Worm (Caenorhabditis elegans) whole organism, L2 larva: ENCODE measurements around the gene F23B2.7.
A peak's percentile ranks its signal among the peaks of the same experiment; 100 is the strongest.

Source experiments
- C34F6.9 ChIP-seq: fragments of 150-350 bp; optimal IDR thresholded peaks from 2 replicates; lab custom pipeline; 2014; ENCODE audit warnings: missing biosample characterization, missing genetic modification characterization
- F13H6.1 ChIP-seq: sonication (generic microtip); optimal IDR thresholded peaks from 2 replicates; lab custom pipeline; 2016; ENCODE audit warnings: missing genetic modification characterization, missing compliant biosample characterization
- R02D3.7 ChIP-seq: fragments of 150-350 bp; optimal IDR thresholded peaks from 2 replicates; lab custom pipeline; 2014; ENCODE audit warnings: missing biosample characterization, missing genetic modification characterization
- Y55F3AM.14 ChIP-seq: fragments of 200-800 bp; sonication (Bioruptor generic); optimal IDR thresholded peaks from 2 replicates; lab custom pipeline; 2018; ENCODE audit warnings: mild to moderate bottlenecking, missing genetic modification characterization, missing compliant biosample characterization
- ZK546.5 ChIP-seq: sonication (generic microtip); optimal IDR thresholded peaks from 2 replicates; lab custom pipeline; 2017; ENCODE audit warnings: missing biosample characterization, missing genetic modification characterization
- aly-2 ChIP-seq: fragments of 150-350 bp; optimal IDR thresholded peaks from 2 replicates; lab custom pipeline; 2014; ENCODE audit warnings: missing biosample characterization, missing genetic modification characterization
- ama-1 ChIP-seq: fragments of 150-350 bp; optimal IDR thresholded peaks from 2 replicates; lab custom pipeline; 2018; ENCODE audit warnings: inconsistent platforms
- blmp-1 ChIP-seq: sonication (generic microtip); optimal IDR thresholded peaks from 2 replicates; lab custom pipeline; 2017; ENCODE audit warnings: missing genetic modification characterization, mild to moderate bottlenecking, missing compliant biosample characterization, antibody characterized with exemption, moderate library complexity; ENCODE audit not compliant: insufficient read depth
- ceh-16 ChIP-seq: fragments of 150-350 bp; optimal IDR thresholded peaks from 2 replicates; lab custom pipeline; 2014; ENCODE audit warnings: missing biosample characterization, missing genetic modification characterization
- crh-2 ChIP-seq: sonication (generic microtip); optimal IDR thresholded peaks from 2 replicates; lab custom pipeline; 2017; ENCODE audit warnings: missing biosample characterization, missing genetic modification characterization
- dmd-4 ChIP-seq: sonication (generic microtip); optimal IDR thresholded peaks from 2 replicates; lab custom pipeline; 2017; ENCODE audit warnings: missing biosample characterization, missing genetic modification characterization
- egl-27 ChIP-seq: sonication (generic microtip); optimal IDR thresholded peaks from 3 replicates; lab custom pipeline; 2017; ENCODE audit warnings: missing biosample characterization, missing genetic modification reagents, missing genetic modification characterization
- elt-1 ChIP-seq: fragments of 150-350 bp; optimal IDR thresholded peaks from 2 replicates; lab custom pipeline; 2014; ENCODE audit warnings: missing biosample characterization, missing genetic modification characterization
- elt-3 ChIP-seq: sonication (generic microtip); optimal IDR thresholded peaks from 2 replicates; lab custom pipeline; 2017; ENCODE audit warnings: missing biosample characterization, missing genetic modification characterization
- fos-1 ChIP-seq: fragments of 150-350 bp; optimal IDR thresholded peaks from 2 replicates; lab custom pipeline; 2014; ENCODE audit warnings: missing biosample characterization, missing genetic modification characterization
- gmeb-1 ChIP-seq: fragments of 150-350 bp; optimal IDR thresholded peaks from 2 replicates; lab custom pipeline; 2014; ENCODE audit warnings: missing biosample characterization, missing genetic modification characterization
- lin-11 ChIP-seq: fragments of 150-350 bp; sonication (generic microtip); optimal IDR thresholded peaks from 2 replicates; lab custom pipeline; 2014; ENCODE audit warnings: missing biosample characterization, missing genetic modification characterization, inconsistent platforms, mixed read lengths
- lin-39 ChIP-seq: fragments of 150-350 bp; optimal IDR thresholded peaks from 2 replicates; lab custom pipeline; 2014; ENCODE audit warnings: missing biosample characterization, missing genetic modification reagents, missing genetic modification characterization
- lsy-2 ChIP-seq, 2 experiments: fragments of 150-350 bp in 1 of 2; sonication (generic microtip) in 1 of 2; optimal IDR thresholded peaks; 2 replicates each; lab custom pipeline; 2014 to 2017; ENCODE audit warnings: missing biosample characterization in 2 of 2, missing genetic modification characterization in 2 of 2
- mab-5 ChIP-seq: fragments of 150-350 bp; optimal IDR thresholded peaks from 2 replicates; lab custom pipeline; 2014; ENCODE audit warnings: missing biosample characterization, missing genetic modification characterization
- mdl-1 ChIP-seq, 2 experiments: fragments of 150-350 bp in 1 of 2; sonication (generic microtip) in 1 of 2; optimal IDR thresholded peaks; 2 replicates each; lab custom pipeline; 2017; ENCODE audit warnings: missing biosample characterization in 2 of 2, missing genetic modification characterization in 2 of 2
- nhr-10 ChIP-seq: sonication (generic microtip); optimal IDR thresholded peaks from 2 replicates; lab custom pipeline; 2017; ENCODE audit warnings: missing biosample characterization, missing genetic modification characterization
- nhr-129 ChIP-seq: fragments of 150-350 bp; optimal IDR thresholded peaks from 2 replicates; lab custom pipeline; 2014; ENCODE audit warnings: missing biosample characterization, missing genetic modification characterization
- nhr-21 ChIP-seq: fragments of 150-350 bp; optimal IDR thresholded peaks from 2 replicates; lab custom pipeline; 2014; ENCODE audit warnings: missing biosample characterization, missing genetic modification characterization
- nhr-23 ChIP-seq: fragments of 150-350 bp; optimal IDR thresholded peaks from 2 replicates; lab custom pipeline; 2014; ENCODE audit warnings: missing biosample characterization, missing genetic modification reagents, missing genetic modification characterization
- nhr-25 ChIP-seq: fragments of 150-350 bp; sonication (generic microtip); optimal IDR thresholded peaks from 3 replicates; lab custom pipeline; 2014; ENCODE audit warnings: missing biosample characterization, missing genetic modification characterization
- nhr-6 ChIP-seq: fragments of 150-350 bp; optimal IDR thresholded peaks from 2 replicates; lab custom pipeline; 2014; ENCODE audit warnings: missing biosample characterization, missing genetic modification characterization
- peb-1 ChIP-seq: fragments of 150-350 bp; optimal IDR thresholded peaks from 2 replicates; lab custom pipeline; 2014; ENCODE audit warnings: missing biosample characterization, missing genetic modification characterization
- sem-4 ChIP-seq: fragments of 150-350 bp; optimal IDR thresholded peaks from 2 replicates; lab custom pipeline; 2014; ENCODE audit warnings: missing biosample characterization, missing genetic modification reagents, missing genetic modification characterization
- skn-1 ChIP-seq: sonication (generic microtip); optimal IDR thresholded peaks from 2 replicates; lab custom pipeline; 2017; ENCODE audit warnings: missing biosample characterization, missing genetic modification characterization
- sma-3 ChIP-seq: sonication (generic microtip); optimal IDR thresholded peaks from 2 replicates; lab custom pipeline; 2016; ENCODE audit warnings: missing genetic modification reagents, missing genetic modification characterization, missing compliant biosample characterization
- sma-9 ChIP-seq, 2 experiments: fragments of 150-350 bp in 1 of 2; sonication (generic microtip) in 1 of 2; optimal IDR thresholded peaks; 2 replicates each; lab custom pipeline; 2014 to 2016; ENCODE audit warnings: missing genetic modification characterization in 2 of 2, mild to moderate bottlenecking in 1 of 2, missing biosample characterization in 1 of 2, missing compliant biosample characterization in 1 of 2, missing genetic modification reagents in 1 of 2, moderate library complexity in 1 of 2
- unc-39 ChIP-seq: fragments of 150-350 bp; optimal IDR thresholded peaks from 2 replicates; lab custom pipeline; 2014; ENCODE audit warnings: missing biosample characterization, missing genetic modification characterization
- unc-62 ChIP-seq: fragments of 150-350 bp; optimal IDR thresholded peaks from 2 replicates; lab custom pipeline; 2014; ENCODE audit warnings: missing biosample characterization, missing genetic modification reagents, missing genetic modification characterization
- zag-1 ChIP-seq: fragments of 150-350 bp; optimal IDR thresholded peaks from 2 replicates; lab custom pipeline; 2014; ENCODE audit warnings: missing biosample characterization, missing genetic modification characterization
- ztf-1 ChIP-seq: fragments of 200-800 bp; sonication (Bioruptor generic); conservative IDR thresholded peaks from 2 replicates; pipeline ENCODE4 v1.3.6; 2022; ENCODE audit warnings: missing genetic modification characterization, missing compliant biosample characterization

The F23B2.7 gene

ce11 chrIV:9118348-9118747, 31.9 kb upstream of the F23B2.7 start:
- TF ChIP-seq F13H6.1 (tag; lab: Kevin White, UChicago): peak; percentile 53
- peak; percentile 16 for TF ChIP-seq fos-1 (tag; lab: Kevin White, UChicago)
- no peak for TF ChIP-seq skn-1
- TF ChIP-seq crh-2: peak; percentile 12
- TF ChIP-seq gmeb-1: no peak
- TF ChIP-seq, all 48 proteins: peak for 3

DNA sequence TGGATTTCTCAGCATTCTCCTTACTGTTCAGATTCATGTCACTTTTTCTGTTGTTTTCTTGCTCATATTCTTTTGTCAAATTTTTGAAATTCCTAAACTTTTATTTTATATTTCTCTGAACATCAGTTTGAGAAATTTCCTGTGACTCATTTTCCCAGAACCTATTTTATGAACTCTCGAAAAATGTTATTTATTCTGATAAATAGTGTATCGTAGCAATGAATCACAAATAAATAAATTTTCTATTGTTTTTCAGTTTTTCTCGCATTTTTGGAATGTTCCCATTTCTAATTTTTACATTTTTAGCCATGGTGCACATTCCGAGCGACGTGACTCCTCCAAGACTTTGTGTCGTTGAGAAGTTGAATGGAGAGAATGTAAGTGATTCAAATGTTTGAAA, 31.5 kb upstream of the F23B2.7 start, which contains the start of gene nrfl-1:
TSS of gene nrfl-1 (plus strand) at position 301 of the 400 bp plus-strand sequence.
- TF ChIP-seq egl-27 (tag; lab: Kevin White, UChicago): no peak
- no peak for TF ChIP-seq unc-62 (GFP tag; lab: Kevin White, UChicago)
- no peak for TF ChIP-seq Y55F3AM.14 (GFP tag; lab: Kevin White, UChicago)
- TF ChIP-seq, all 48 proteins: peak for 0

ce11 chrIV:9120220-9120619, 30.1 kb upstream of the F23B2.7 start:
- TF ChIP-seq R02D3.7 (tag; lab: Kevin White, UChicago): no peak
- no peak for TF ChIP-seq lin-11 (tag; lab: Kevin White, UChicago)
- no peak for TF ChIP-seq peb-1 (tag; lab: Kevin White, UChicago)
- TF ChIP-seq crh-2: no peak
- no peak for TF ChIP-seq sma-3 (GFP tag; lab: Kevin White, UChicago)
- no peak for TF ChIP-seq elt-1 (tag; lab: Kevin White, UChicago)
- no peak for TF ChIP-seq lin-39 (tag; lab: Kevin White, UChicago)
- TF ChIP-seq mab-5 (tag; lab: Kevin White, UChicago): no peak
- no peak for TF ChIP-seq mdl-1 (tag; optimal IDR thresholded peaks at IDR 0.05; lab: Kevin White, UChicago)
- TF ChIP-seq ama-1 (lab: Kevin White, UChicago): no peak

DNA sequence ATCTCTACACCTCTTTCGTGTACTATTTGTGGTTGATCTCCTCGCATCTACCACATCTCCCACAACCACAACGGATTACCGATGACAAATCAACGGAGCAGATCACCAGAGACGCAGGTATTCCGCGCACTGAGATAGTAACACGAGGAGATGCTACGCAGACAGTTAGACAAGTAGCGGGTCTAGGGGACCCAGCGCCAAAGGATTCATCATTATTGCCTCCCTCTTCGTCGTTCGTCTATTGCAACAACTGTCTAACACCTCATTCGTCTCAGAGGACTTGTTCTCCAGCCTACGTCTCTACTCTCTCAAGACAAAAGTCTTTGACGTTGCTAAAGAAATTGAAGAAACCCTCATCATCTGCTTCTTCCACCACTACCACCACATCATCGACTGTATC, 28.7 kb upstream of the F23B2.7 start:
- no peak for TF ChIP-seq ztf-1 (GFP tag; lab: Robert Waterston, UW)
- no peak for TF ChIP-seq dmd-4 (tag; lab: Kevin White, UChicago)
- peak; percentile 48 for TF ChIP-seq blmp-1 (tag; lab: Kevin White, UChicago)
- TF ChIP-seq sma-3 (GFP tag; lab: Kevin White, UChicago): peak; percentile 71
- peak; percentile 64 for TF ChIP-seq C34F6.9 (tag; lab: Kevin White, UChicago)
- peak; percentile 77 for TF ChIP-seq nhr-129 (tag; lab: Kevin White, UChicago)
- peak in 1 of 2 experiments; percentile 50 for TF ChIP-seq lsy-2 (tag; optimal IDR thresholded peaks at IDR 0.05; lab: Kevin White, UChicago)
- TF ChIP-seq fos-1 (tag; lab: Kevin White, UChicago): peak; percentile 69
- peak; percentile 49 for TF ChIP-seq nhr-25
- TF ChIP-seq F13H6.1 (tag; lab: Kevin White, UChicago): peak; percentile 58
- no peak for TF ChIP-seq sem-4 (tag; lab: Kevin White, UChicago)
- peak; percentile 67 for TF ChIP-seq nhr-21 (tag; lab: Kevin White, UChicago)
- peak; percentile 56 for TF ChIP-seq sma-9 (GFP tag; optimal IDR thresholded peaks at IDR 0.05; lab: Kevin White, UChicago)
- TF ChIP-seq sma-9 (tag; optimal IDR thresholded peaks at IDR 0.05; lab: Kevin White, UChicago): no peak
- peak; percentile 66 to 79 for TF ChIP-seq mdl-1 (tag; optimal IDR thresholded peaks at IDR 0.05; lab: Kevin White, UChicago)

DNA sequence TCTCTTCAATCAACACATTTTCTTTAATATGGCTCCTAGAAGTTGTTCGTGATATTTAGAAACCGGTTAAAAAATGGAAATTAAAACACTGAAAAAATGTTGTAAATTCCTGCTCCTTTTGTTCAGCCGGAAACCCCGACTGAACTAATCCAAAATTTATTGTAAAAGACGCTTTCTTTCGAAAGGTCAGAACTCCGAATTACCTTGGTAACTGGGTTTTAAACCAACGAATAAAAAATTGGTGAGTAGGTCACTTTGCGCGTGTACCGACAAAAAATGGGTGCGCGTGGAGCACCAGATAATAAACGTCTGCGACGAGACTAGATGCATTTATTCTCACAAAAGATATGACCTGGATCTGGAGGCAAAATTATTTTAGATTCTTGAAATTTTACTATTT, 19.7 kb upstream of the F23B2.7 start:
- TF ChIP-seq elt-3 (tag; lab: Kevin White, UChicago): no peak

- TF ChIP-seq ZK546.5 (no peak), Y55F3AM.14 (GFP tag; lab: Kevin White, UChicago) (no peak), ceh-16 (tag; lab: Kevin White, UChicago) (no peak), blmp-1 (tag; lab: Kevin White, UChicago) (no peak), sma-9 (GFP tag; optimal IDR thresholded peaks at IDR 0.05; lab: Kevin White, UChicago) (no peak), sma-9 (tag; optimal IDR thresholded peaks at IDR 0.05; lab: Kevin White, UChicago) (no peak), aly-2 (no peak), unc-39 (tag; lab: Kevin White, UChicago) (no peak), gmeb-1 (no peak), nhr-129 (tag; lab: Kevin White, UChicago) (no peak), nhr-6 (no peak), zag-1 (tag; lab: Kevin White, UChicago) (no peak), mab-5 (tag; lab: Kevin White, UChicago) (no peak), lin-39 (tag; lab: Kevin White, UChicago) (no peak), peb-1 (tag; lab: Kevin White, UChicago) (no peak), nhr-23 (tag; lab: Kevin White, UChicago) (no peak), sem-4 (tag; lab: Kevin White, UChicago) (no peak), F13H6.1 (tag; lab: Kevin White, UChicago) (no peak), nhr-10 (tag; lab: Kevin White, UChicago) (no peak)
- TF ChIP-seq, all 48 proteins: peak for 0
Measured at ce11 chrIV:9135377-9135776, 14.9 kb upstream of the F23B2.7 start, which contains the start of gene delm-1. Gene delm-1, minus strand, starts transcription at chrIV:9135477.
